Worm (Caenorhabditis elegans) whole organism, midembryonic: ENCODE results near the gene C35A5.4.

ENCODE experiments used
- T22C8.4 ChIP-seq: fragments of 200-800 bp; sonication (Bioruptor generic); IDR thresholded peaks from 2 replicates; pipeline ENCODE4 v1.3.6; 2022; ENCODE audit warnings: missing genetic modification characterization, missing compliant biosample characterization
- cog-1 ChIP-seq: sonication (generic microtip); optimal IDR thresholded peaks from 2 replicates; lab custom pipeline; 2016; ENCODE audit warnings: missing genetic modification characterization, missing compliant biosample characterization
- ref-1 ChIP-seq: fragments of 200-800 bp; sonication (Bioruptor generic); conservative IDR thresholded peaks from 2 replicates; pipeline ENCODE4 v1.3.6; 2022; ENCODE audit warnings: missing genetic modification reagents, missing genetic modification characterization, missing compliant biosample characterization

DNA sequence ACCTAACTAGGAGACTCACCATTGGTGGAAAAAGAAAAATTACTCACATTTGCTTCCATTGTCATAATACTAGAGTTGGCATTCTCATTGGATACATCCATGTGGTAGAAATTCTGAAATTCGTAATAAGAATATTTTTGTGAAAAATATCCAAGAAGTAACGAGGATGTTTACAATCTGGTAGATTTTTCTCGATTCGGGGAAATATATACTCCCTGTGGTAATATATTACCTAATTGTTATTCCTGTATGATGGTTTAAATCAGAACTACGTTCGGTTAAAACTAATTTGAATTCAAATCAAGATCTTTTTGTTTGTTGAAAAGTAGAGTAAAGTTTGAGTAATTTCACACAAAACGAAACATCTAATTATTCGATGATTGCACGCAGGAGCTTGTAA is 52.1 kb downstream of the C35A5.4 start, which contains the start of gene srd-34:
- no peak for TF ChIP-seq ref-1
- no peak for TF ChIP-seq T22C8.4 (GFP tag; lab: Robert Waterston, UW)
- no peak for TF ChIP-seq cog-1 (tag; lab: Kevin White, UChicago)
